Fruit fly (Drosophila melanogaster): ENCODE measurements around the gene trh.
A peak's percentile ranks its signal among the peaks of the same experiment; 100 is the strongest.

The trh gene

DNA sequence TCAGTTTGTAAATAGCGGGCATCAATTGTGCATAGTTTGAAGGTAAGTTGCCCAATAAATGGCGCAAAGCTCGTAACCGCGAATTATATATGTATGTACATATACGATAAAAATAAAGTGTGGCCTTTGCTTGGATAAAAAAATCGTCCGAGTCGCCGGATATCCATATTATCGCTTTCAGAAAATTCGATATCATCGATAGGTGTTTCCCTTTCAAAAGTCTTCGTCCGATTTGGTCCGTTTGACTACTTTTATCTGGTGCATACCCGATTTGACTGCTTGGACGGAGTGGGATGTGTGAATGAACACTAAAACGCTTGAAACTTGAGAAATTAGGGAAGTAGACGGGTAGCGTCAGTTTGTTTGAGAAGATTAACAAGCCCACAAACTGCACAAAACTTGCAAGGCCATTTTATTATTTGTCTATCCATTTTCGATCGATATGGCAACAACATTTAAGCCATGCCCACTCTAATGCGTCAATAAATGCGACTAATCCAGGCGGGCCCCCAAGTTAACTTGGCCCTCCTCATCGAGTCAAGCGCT, 63.2 kb downstream of the trh start (continued):
- TF ChIP-seq tin (GFP tag; optimal IDR thresholded peaks at IDR 0.05) = no peak
- peak; percentile 3 for TF ChIP-seq Sin3A (optimal IDR thresholded peaks at IDR 0.05)
- TF ChIP-seq seq (GFP tag; IDR thresholded peaks at IDR 0.05) = no peak
- TF ChIP-seq CG7372 (GFP tag; IDR thresholded peaks at IDR 0.05) = no peak
- TF ChIP-seq CG6272 (GFP tag; IDR thresholded peaks at IDR 0.05) = no peak
- no peak for TF ChIP-seq CG17568 (GFP tag; optimal IDR thresholded peaks at IDR 0.05)
- peak; percentile 3 for TF ChIP-seq CG12104 (GFP tag; optimal IDR thresholded peaks at IDR 0.05)
- TF ChIP-seq CG31365 (tag; optimal IDR thresholded peaks at IDR 0.05) = no peak
- TF ChIP-seq ac (GFP tag; optimal IDR thresholded peaks at IDR 0.05) = no peak
- no peak for TF ChIP-seq CG31388 (GFP tag; optimal IDR thresholded peaks at IDR 0.05)
- peak; percentile 21; the same call in 1 of the 2 replicates for TF ChIP-seq amos (GFP tag; IDR thresholded peaks at IDR 0.05; ENCODE audit: partially characterized antibody)
- TF ChIP-seq Atf-2 (GFP tag; optimal IDR thresholded peaks at IDR 0.05) = no peak
- no peak for TF ChIP-seq nau (GFP tag; optimal IDR thresholded peaks at IDR 0.05)
- no peak for TF ChIP-seq CG10267 (tag; optimal IDR thresholded peaks at IDR 0.05)
- no peak for TF ChIP-seq cg (GFP tag; optimal IDR thresholded peaks at IDR 0.05)
- TF ChIP-seq lbe (GFP tag; optimal IDR thresholded peaks at IDR 0.05) = no peak
- TF ChIP-seq MESR4 (GFP tag; optimal IDR thresholded peaks at IDR 0.05) = no peak
- TF ChIP-seq salm (tag; optimal IDR thresholded peaks at IDR 0.05) = peak; percentile 18
- TF ChIP-seq CG32532 (GFP tag; IDR thresholded peaks at IDR 0.05) = no peak
- TF ChIP-seq CG13296 (GFP tag; optimal IDR thresholded peaks at IDR 0.05) = peak; percentile 70
- no peak for TF ChIP-seq CG7786 (GFP tag; optimal IDR thresholded peaks at IDR 0.05)
- TF ChIP-seq CG10543 (GFP tag; optimal IDR thresholded peaks at IDR 0.05) = peak; percentile 9
- TF ChIP-seq vfl (GFP tag; optimal IDR thresholded peaks at IDR 0.05) = no peak
- TF ChIP-seq CG7357 (GFP tag; IDR thresholded peaks at IDR 0.05) = no peak
- no peak for TF ChIP-seq CTCF (GFP tag; optimal IDR thresholded peaks at IDR 0.05)
- TF ChIP-seq Rfx (GFP tag; IDR thresholded peaks at IDR 0.05) = no peak
- no peak for TF ChIP-seq GATAe (GFP tag; conservative IDR thresholded peaks at IDR 0.05)
- TF ChIP-seq NfI (GFP tag; optimal IDR thresholded peaks at IDR 0.05) = peak; percentile 43
- TF ChIP-seq dm (GFP tag; optimal IDR thresholded peaks at IDR 0.05) = no peak
- TF ChIP-seq Elba2 (GFP tag; optimal IDR thresholded peaks at IDR 0.05) = no peak
- TF ChIP-seq crp (GFP tag; optimal IDR thresholded peaks at IDR 0.05) = no peak
- TF ChIP-seq ERR (GFP tag; optimal IDR thresholded peaks at IDR 0.05) = no peak
- TF ChIP-seq CG10274 (GFP tag; optimal IDR thresholded peaks at IDR 0.05) = no peak
- TF ChIP-seq kni (GFP tag; optimal IDR thresholded peaks at IDR 0.05) = no peak
- no peak for TF ChIP-seq dpn (GFP tag; optimal IDR thresholded peaks at IDR 0.05)
- no peak for TF ChIP-seq oc (tag; optimal IDR thresholded peaks at IDR 0.05)
- no peak for TF ChIP-seq CG12236 (GFP tag; optimal IDR thresholded peaks at IDR 0.05)
- no peak for TF ChIP-seq bigmax (GFP tag; optimal IDR thresholded peaks at IDR 0.05)
- TF ChIP-seq gfzf (GFP tag; optimal IDR thresholded peaks at IDR 0.05) = peak; percentile 64
- peak; percentile 15 for TF ChIP-seq gro (GFP tag; optimal IDR thresholded peaks at IDR 0.05)
- TF ChIP-seq cad (GFP tag; optimal IDR thresholded peaks at IDR 0.05) = no peak
- TF ChIP-seq Dfd (GFP tag; optimal IDR thresholded peaks at IDR 0.05) = no peak
- TF ChIP-seq tgo (GFP tag; IDR thresholded peaks at IDR 0.05) = no peak
- TF ChIP-seq H2.0 (GFP tag; IDR thresholded peaks at IDR 0.05) = no peak
- no peak for TF ChIP-seq slou (GFP tag; optimal IDR thresholded peaks at IDR 0.05)
- no peak for TF ChIP-seq CG1602 (GFP tag; optimal IDR thresholded peaks at IDR 0.05)
- no peak for TF ChIP-seq CG3995 (GFP tag; optimal IDR thresholded peaks at IDR 0.05)
- TF ChIP-seq CG9797 (GFP tag; optimal IDR thresholded peaks at IDR 0.05) = peak; percentile 18
- no peak for TF ChIP-seq zen (tag; optimal IDR thresholded peaks at IDR 0.05)
- peak; percentile 16 for TF ChIP-seq Side (GFP tag; optimal IDR thresholded peaks at IDR 0.05)
- TF ChIP-seq CG10959 (GFP tag; IDR thresholded peaks at IDR 0.05) = no peak
- TF ChIP-seq slbo (GFP tag; IDR thresholded peaks at IDR 0.05) = no peak
- no peak for TF ChIP-seq zf30C (GFP tag; optimal IDR thresholded peaks at IDR 0.05)
